Worm (Caenorhabditis elegans) whole organism, midembryonic: ENCODE measurements around the gene gpdh-2.

Source experiments
- klf-2 ChIP-seq: fragments of 200-800 bp; sonication (Bioruptor generic); conservative IDR thresholded peaks from 2 replicates; pipeline ENCODE4 v1.3.6; 2022; ENCODE audit warnings: missing genetic modification reagents, missing genetic modification characterization, missing compliant biosample characterization
- ref-1 ChIP-seq: fragments of 200-800 bp; sonication (Bioruptor generic); conservative IDR thresholded peaks from 2 replicates; pipeline ENCODE4 v1.3.6; 2022; ENCODE audit warnings: missing genetic modification reagents, missing genetic modification characterization, missing compliant biosample characterization
- ztf-23 ChIP-seq: fragments of 200-800 bp; sonication (Bioruptor generic); IDR thresholded peaks from 2 replicates; pipeline ENCODE4 v1.3.6; 2022; ENCODE audit warnings: missing genetic modification reagents, missing genetic modification characterization, missing compliant biosample characterization

DNA sequence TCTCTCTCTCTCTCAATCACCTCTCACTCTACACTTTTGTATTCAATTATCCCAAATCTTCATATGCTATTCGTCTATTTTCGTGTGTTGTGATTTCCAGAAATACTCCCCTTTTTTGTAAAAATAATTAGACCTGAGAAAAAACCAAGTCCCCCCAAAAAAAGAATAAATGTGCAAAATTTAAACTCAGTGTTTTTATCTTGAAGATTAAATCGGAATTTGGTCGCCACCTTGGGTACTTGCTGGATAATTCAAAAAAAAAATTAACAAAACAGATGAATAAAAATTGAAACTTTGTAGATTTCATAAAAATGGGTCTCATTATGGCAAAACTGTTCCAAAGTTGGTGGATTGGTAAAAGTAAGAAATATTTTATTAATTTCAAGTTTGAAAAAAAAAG lies 36.0 kb downstream of the gpdh-2 start, which contains the start of gene arl-5:
- TF ChIP-seq ref-1 (no peak), ztf-23 (GFP tag; lab: Robert Waterston, UW) (no peak), klf-2 (GFP tag; lab: Robert Waterston, UW) (no peak)
